Worm (Caenorhabditis elegans): ENCODE data around the gene aly-2.

Gene aly-2

DNA sequence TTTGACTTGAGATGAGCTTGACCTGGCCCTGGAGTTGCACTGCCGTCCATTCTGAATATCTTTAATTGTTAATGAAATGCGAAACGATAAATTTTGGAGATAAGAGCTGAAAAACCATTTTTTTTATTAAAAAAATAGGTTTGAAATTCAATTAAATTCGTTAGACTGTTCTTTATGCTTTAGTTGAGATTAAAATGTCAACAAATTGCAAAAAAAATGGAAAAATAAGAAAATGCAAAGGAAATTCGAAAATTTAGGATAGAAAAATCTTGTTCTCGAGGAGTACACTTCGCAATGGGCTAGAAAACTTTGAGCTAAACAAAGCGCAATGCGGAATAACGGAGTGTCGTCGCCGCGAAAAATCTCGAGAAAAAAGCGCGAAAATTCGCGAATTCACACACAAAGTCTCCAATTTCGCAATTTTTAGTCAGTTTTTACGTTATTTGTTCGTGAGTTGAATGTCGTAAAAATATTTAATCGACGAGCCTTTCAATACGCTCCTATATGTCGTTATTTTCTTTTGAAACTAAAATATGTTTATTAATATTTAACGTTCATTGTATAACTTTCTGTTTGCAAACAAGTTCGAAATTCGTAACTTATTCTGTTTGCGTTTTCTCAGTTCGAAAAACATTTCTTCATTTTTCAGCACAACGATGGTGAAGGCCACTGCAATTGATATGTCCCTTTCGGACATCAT is at the start of gene aly-2, which contains the start of gene rpb-12:
Gene aly-2 (plus strand): TSS at position 650 of the 700 bp plus-strand sequence.
Gene rpb-12 (minus strand): TSS at position 51 of the 700 bp plus-strand sequence.
- TF ChIP-seq zag-1 (tag; optimal IDR thresholded peaks at IDR 0.05) = no peak
- peak; percentile 57 for TF ChIP-seq nhr-20 (tag; optimal IDR thresholded peaks at IDR 0.05)
- peak; percentile 62 for TF ChIP-seq tbx-2 (tag; optimal IDR thresholded peaks at IDR 0.05)
- TF ChIP-seq jun-1 (tag; optimal IDR thresholded peaks at IDR 0.05) = peak; percentile 57
- TF ChIP-seq aly-2 (tag; optimal IDR thresholded peaks at IDR 0.05) = peak; percentile 59
- TF ChIP-seq mdl-1 (tag; optimal IDR thresholded peaks at IDR 0.05) = peak in 1 of 2 experiments; percentile 28
- TF ChIP-seq skn-1 (tag; optimal IDR thresholded peaks at IDR 0.05) = peak; percentile 59
- peak; percentile 75 for TF ChIP-seq lin-15B (tag; optimal IDR thresholded peaks at IDR 0.05)
- TF ChIP-seq nhr-47 (tag; optimal IDR thresholded peaks at IDR 0.05) = no peak
- peak; percentile 76 for TF ChIP-seq nhr-71 (tag; optimal IDR thresholded peaks at IDR 0.05)
- TF ChIP-seq unc-130 (tag; optimal IDR thresholded peaks at IDR 0.05) = peak; percentile 13
- TF ChIP-seq unc-30 (tag; optimal IDR thresholded peaks at IDR 0.05) = no peak
- TF ChIP-seq nhr-77 (tag; optimal IDR thresholded peaks at IDR 0.05) = peak; percentile 53
- TF ChIP-seq C16A3.4 (tag; optimal IDR thresholded peaks at IDR 0.05) = no peak
- peak; percentile 78 to 88 for TF ChIP-seq lin-35 (GFP tag; optimal IDR thresholded peaks at IDR 0.05)
- TF ChIP-seq efl-1 (optimal IDR thresholded peaks at IDR 0.05) = peak; percentile 82 to 87
- peak; percentile 83 to 98 for TF ChIP-seq efl-1 (GFP tag; optimal IDR thresholded peaks at IDR 0.05 in 1 of 2)
- peak; percentile 68 for TF ChIP-seq mep-1 (tag; optimal IDR thresholded peaks at IDR 0.05)
- no peak for TF ChIP-seq egl-13 (tag; optimal IDR thresholded peaks at IDR 0.05)
- peak; percentile 78 for TF ChIP-seq rnt-1 (tag; optimal IDR thresholded peaks at IDR 0.05)
- TF ChIP-seq dsc-1 (tag; optimal IDR thresholded peaks at IDR 0.05) = peak; percentile 3
- TF ChIP-seq elt-2 (tag; optimal IDR thresholded peaks at IDR 0.05) = no peak
- no peak for TF ChIP-seq sptf-1 (tag; optimal IDR thresholded peaks at IDR 0.05)
- TF ChIP-seq nhr-85 (tag) = peak; percentile 57
- TF ChIP-seq fkh-8 (tag; optimal IDR thresholded peaks at IDR 0.05) = peak; percentile 55
- TF ChIP-seq snu-23 (GFP tag; optimal IDR thresholded peaks at IDR 0.05) = peak; percentile 74
- TF ChIP-seq F16B12.6 (tag; optimal IDR thresholded peaks at IDR 0.05) = peak; percentile 39
- peak; percentile 22 for TF ChIP-seq isw-1 (GFP tag; IDR thresholded peaks at IDR 0.05)
- no peak for TF ChIP-seq hpl-2 (GFP tag; optimal IDR thresholded peaks at IDR 0.05)
- TF ChIP-seq zip-4 (GFP tag; optimal IDR thresholded peaks at IDR 0.05) = peak; percentile 8
- peak; percentile 23 for TF ChIP-seq nhr-90 (tag; optimal IDR thresholded peaks at IDR 0.05; ENCODE audit: poor library complexity)
- peak; percentile 67 for TF ChIP-seq lin-14 (GFP tag; optimal IDR thresholded peaks at IDR 0.05)
- TF ChIP-seq swsn-7 (tag; optimal IDR thresholded peaks at IDR 0.05) = peak; percentile 56
- TF ChIP-seq blmp-1 (tag; optimal IDR thresholded peaks at IDR 0.05) = peak; percentile 34
- TF ChIP-seq dpl-1 (GFP tag; optimal IDR thresholded peaks at IDR 0.05) = peak; percentile 74 to 88 (median 79)
- peak; percentile 30 for TF ChIP-seq lin-13 (GFP tag; optimal IDR thresholded peaks at IDR 0.05)
- no peak for TF ChIP-seq fos-1 (tag; optimal IDR thresholded peaks at IDR 0.05)
- no peak for TF ChIP-seq hlh-4 (tag; optimal IDR thresholded peaks at IDR 0.05)
- TF ChIP-seq efl-3 (GFP tag; optimal IDR thresholded peaks at IDR 0.05) = no peak
- peak in 2 of 3 experiments; percentile 17 to 71 for TF ChIP-seq ceh-82 (tag; optimal IDR thresholded peaks at IDR 0.05)
- peak; percentile 62 to 76 for TF ChIP-seq lsy-2 (tag; optimal IDR thresholded peaks at IDR 0.05)
- peak; percentile 51 for TF ChIP-seq xbp-1 (tag; optimal IDR thresholded peaks at IDR 0.05)

DNA sequence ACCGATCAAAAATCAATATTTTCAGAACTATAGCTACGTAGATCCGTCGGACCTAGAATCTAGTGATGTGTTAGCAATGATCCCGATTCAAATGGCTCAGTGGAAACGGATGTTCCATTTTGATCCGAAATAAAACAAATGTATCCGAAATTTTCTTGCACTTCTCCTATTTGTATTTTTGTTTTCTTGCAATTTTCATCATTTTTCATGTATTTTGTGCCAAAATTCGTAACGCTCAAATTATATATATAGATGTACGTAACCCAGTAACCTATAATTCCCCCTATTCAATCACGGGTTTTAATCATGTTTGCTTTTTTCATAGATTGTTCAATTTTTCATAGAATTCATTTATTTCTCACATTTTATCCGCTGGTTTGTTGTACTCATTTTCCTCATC is 48.3 kb upstream of the aly-2 start, which contains the start of gene gldi-10:
Gene gldi-10 (plus strand): TSS at position 301 of the 400 bp plus-strand sequence.
- no peak for TF ChIP-seq pax-3 (tag; optimal IDR thresholded peaks at IDR 0.05)
- no peak for TF ChIP-seq efl-1 (optimal IDR thresholded peaks at IDR 0.05)
- TF ChIP-seq efl-1 (GFP tag; optimal IDR thresholded peaks at IDR 0.05 in 1 of 2) = peak in 1 of 2 experiments; percentile 78
